Fruit fly (Drosophila melanogaster) whole organism, adult: ENCODE data around the gene Ciz1.

ENCODE experiments used
- CG11617 ChIP-seq: fragments of 200-800 bp; sonication (Bioruptor generic); optimal IDR thresholded peaks from 2 replicates; lab custom pipeline; 2017; ENCODE audit warnings: mild to moderate bottlenecking, missing biosample characterization, missing genetic modification reagents, missing genetic modification characterization
- CG12768 ChIP-seq: fragments of 200-800 bp; sonication (Bioruptor generic); optimal IDR thresholded peaks from 2 replicates; lab custom pipeline; 2017; ENCODE audit warnings: missing biosample characterization, missing genetic modification characterization, mild to moderate bottlenecking, moderate library complexity, missing genetic modification reagents
- CG14711 ChIP-seq: fragments of 200-800 bp; sonication (Bioruptor generic); optimal IDR thresholded peaks from 2 replicates; lab custom pipeline; 2018; ENCODE audit warnings: missing biosample characterization, mild to moderate bottlenecking, missing genetic modification characterization, moderate library complexity
- CG1620 ChIP-seq: fragments of 200-800 bp; sonication (Bioruptor generic); optimal IDR thresholded peaks from 2 replicates; lab custom pipeline; 2016; ENCODE audit warnings: missing biosample characterization, missing genetic modification characterization
- CG33017 ChIP-seq: fragments of 200-800 bp; sonication (Bioruptor generic); optimal IDR thresholded peaks from 2 replicates; lab custom pipeline; 2018; ENCODE audit warnings: missing biosample characterization, mild to moderate bottlenecking, missing genetic modification characterization, moderate library complexity
- CG5204 ChIP-seq: fragments of 200-800 bp; sonication (Bioruptor generic); optimal IDR thresholded peaks from 2 replicates; lab custom pipeline; 2016; ENCODE audit warnings: missing biosample characterization, missing genetic modification characterization
- CG7045 ChIP-seq: fragments of 200-800 bp; sonication (Bioruptor generic); optimal IDR thresholded peaks from 2 replicates; lab custom pipeline; 2017; ENCODE audit warnings: missing biosample characterization, mild to moderate bottlenecking, missing genetic modification characterization
- CG7101 ChIP-seq: fragments of 200-800 bp; sonication (Bioruptor generic); optimal IDR thresholded peaks from 2 replicates; lab custom pipeline; 2018; ENCODE audit warnings: missing biosample characterization, mild to moderate bottlenecking, missing genetic modification characterization, moderate library complexity
- Clk ChIP-seq: fragments of 200-800 bp; sonication (Bioruptor generic); optimal IDR thresholded peaks from 2 replicates; lab custom pipeline; 2017; ENCODE audit warnings: missing biosample characterization, missing genetic modification characterization
- Crg-1 ChIP-seq: fragments of 200-800 bp; sonication (Bioruptor generic); optimal IDR thresholded peaks from 2 replicates; lab custom pipeline; 2016; ENCODE audit warnings: missing biosample characterization, missing genetic modification characterization
- Hr96 ChIP-seq: fragments of 200-800 bp; sonication (Bioruptor generic); optimal IDR thresholded peaks from 2 replicates; lab custom pipeline; 2016; ENCODE audit warnings: missing biosample characterization, missing genetic modification characterization
- Mnt ChIP-seq: fragments of 200-800 bp; sonication (Bioruptor generic); optimal IDR thresholded peaks from 2 replicates; lab custom pipeline; 2016; ENCODE audit warnings: missing biosample characterization, mild to moderate bottlenecking, missing genetic modification characterization
- bab1 ChIP-seq: fragments of 200-800 bp; sonication (Bioruptor generic); optimal IDR thresholded peaks from 3 replicates; lab custom pipeline; 2019; ENCODE audit warnings: missing biosample characterization, mild to moderate bottlenecking, missing genetic modification characterization, moderate library complexity
- cic ChIP-seq: fragments of 200-800 bp; sonication (Bioruptor generic); optimal IDR thresholded peaks from 2 replicates; lab custom pipeline; 2017; ENCODE audit warnings: missing biosample characterization, mild to moderate bottlenecking, missing genetic modification characterization, moderate library complexity
- cnc ChIP-seq, 2 experiments: fragments of >200 bp; optimal IDR thresholded peaks; 2 replicates each; lab custom pipeline; 2017
- kay ChIP-seq: fragments of 200-800 bp; sonication (Bioruptor generic); peaks from one replicate; lab custom pipeline; 2016; ENCODE audit warnings: missing biosample characterization, missing genetic modification characterization, borderline replicate concordance
- ovo ChIP-seq: fragments of 200-800 bp; sonication (Bioruptor generic); optimal IDR thresholded peaks from 2 replicates; lab custom pipeline; 2016; ENCODE audit warnings: missing biosample characterization, missing genetic modification characterization
- pad ChIP-seq: fragments of 200-800 bp; sonication (Bioruptor generic); optimal IDR thresholded peaks from 3 replicates; lab custom pipeline; 2017; ENCODE audit warnings: missing biosample characterization, missing genetic modification characterization, mild to moderate bottlenecking, moderate library complexity, missing genetic modification reagents
- tj ChIP-seq: fragments of 200-800 bp; sonication (Bioruptor generic); optimal IDR thresholded peaks from 3 replicates; lab custom pipeline; 2017; ENCODE audit warnings: missing biosample characterization, mild to moderate bottlenecking, missing genetic modification characterization, moderate library complexity
- toe ChIP-seq: fragments of 200-800 bp; sonication (Bioruptor generic); optimal IDR thresholded peaks from 2 replicates; lab custom pipeline; 2016; ENCODE audit warnings: missing biosample characterization, missing genetic modification characterization

Gene Ciz1

dm6 chr3L:9888630-9889130 is 24.2 kb downstream of the Ciz1 start, which contains the start of the genes Taf2 and CalpB:
Taf2 (minus strand) TSS chr3L:9888683.
CalpB (plus strand) TSS chr3L:9888762.
- TF ChIP-seq cic: peak; percentile 21
- TF ChIP-seq ovo (GFP tag; lab: Kevin White, UChicago): peak; percentile 36
- peak; percentile 56 for TF ChIP-seq CG5204 (GFP tag; lab: Kevin White, UChicago)
- TF ChIP-seq CG7045 (GFP tag; lab: Kevin White, UChicago): peak; percentile 85
- peak; percentile 92 for TF ChIP-seq CG33017 (tag; lab: Kevin White, UChicago)
- peak; percentile 38 for TF ChIP-seq Hr96 (GFP tag; lab: Kevin White, UChicago)
- TF ChIP-seq Crg-1 (GFP tag; lab: Kevin White, UChicago): peak; percentile 57
- TF ChIP-seq bab1 (GFP tag; lab: Kevin White, UChicago): peak; percentile 83
- TF ChIP-seq toe (GFP tag; lab: Kevin White, UChicago): peak; percentile 4
- peak; percentile 5 for TF ChIP-seq CG1620
- peak; percentile 92 for TF ChIP-seq CG7101 (tag; lab: Kevin White, UChicago)
- peak; percentile 91 for TF ChIP-seq tj (GFP tag; lab: Kevin White, UChicago)
- TF ChIP-seq kay: no peak
- TF ChIP-seq cnc (optimal IDR thresholded peaks at IDR 0.05; lab: Kevin White, UChicago): no peak
- TF ChIP-seq CG14711 (tag; lab: Kevin White, UChicago): peak; percentile 97
- TF ChIP-seq CG11617 (GFP tag; lab: Kevin White, UChicago): peak; percentile 82
- no peak for TF ChIP-seq Mnt (GFP tag; lab: Kevin White, UChicago)
- peak; percentile 73 for TF ChIP-seq CG12768 (GFP tag; lab: Kevin White, UChicago)
- TF ChIP-seq Clk (GFP tag; lab: Kevin White, UChicago): peak; percentile 48
- TF ChIP-seq pad (GFP tag; lab: Kevin White, UChicago): peak; percentile 64

DNA sequence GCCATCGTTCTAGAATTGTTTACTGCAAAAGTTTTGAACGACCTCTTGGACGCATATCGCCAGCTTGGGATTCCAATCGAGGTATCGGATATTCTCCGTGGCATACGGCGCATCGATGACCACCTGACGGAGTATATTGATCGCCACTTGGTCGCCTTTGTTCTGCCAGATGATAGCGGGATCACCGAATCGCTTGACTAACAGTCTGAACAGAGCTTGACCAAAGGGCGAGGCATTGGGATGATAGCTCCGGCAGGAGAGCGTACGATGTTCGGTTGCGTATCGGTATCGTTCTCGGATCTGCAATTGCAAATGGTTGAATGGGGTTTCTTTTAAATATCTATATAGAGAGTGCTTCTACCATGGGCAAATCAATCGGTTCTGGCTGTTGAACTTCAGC is 29.5 kb downstream of the Ciz1 start:
- TF ChIP-seq Hr96 (GFP tag; lab: Kevin White, UChicago): no peak
- TF ChIP-seq CG7045 (GFP tag; lab: Kevin White, UChicago): no peak
- no peak for TF ChIP-seq CG12768 (GFP tag; lab: Kevin White, UChicago)
- no peak for TF ChIP-seq Mnt (GFP tag; lab: Kevin White, UChicago)
- no peak for TF ChIP-seq CG14711 (tag; lab: Kevin White, UChicago)
- no peak for TF ChIP-seq Clk (GFP tag; lab: Kevin White, UChicago)

DNA sequence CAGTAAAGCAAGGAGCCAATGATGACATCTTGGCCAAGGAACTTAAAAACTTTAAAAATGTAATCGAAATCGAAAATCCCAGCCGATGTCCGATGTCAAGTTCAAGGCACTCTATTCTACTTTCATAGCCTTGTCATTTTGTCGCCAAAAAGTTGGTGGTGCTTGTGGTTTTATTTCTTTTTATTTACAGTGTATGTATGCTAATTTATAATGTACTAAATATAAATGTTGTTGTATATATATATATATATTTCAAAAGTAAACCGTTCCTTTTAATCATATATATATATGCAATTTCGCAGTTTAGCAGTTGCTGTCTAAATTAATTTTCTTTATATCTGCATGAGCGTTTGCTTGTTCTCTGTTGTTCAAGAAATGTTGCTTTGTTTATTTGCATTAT is 30.2 kb downstream of the Ciz1 start, which contains the start of the genes CG6709 and Hez:
TSS of gene CG6709 (minus strand) at position 101 of the 400 bp plus-strand sequence.
TSS of gene Hez (minus strand) at position 101 of the 400 bp plus-strand sequence.
- TF ChIP-seq kay: peak; percentile 85
- no peak for TF ChIP-seq CG5204 (GFP tag; lab: Kevin White, UChicago)

DNA sequence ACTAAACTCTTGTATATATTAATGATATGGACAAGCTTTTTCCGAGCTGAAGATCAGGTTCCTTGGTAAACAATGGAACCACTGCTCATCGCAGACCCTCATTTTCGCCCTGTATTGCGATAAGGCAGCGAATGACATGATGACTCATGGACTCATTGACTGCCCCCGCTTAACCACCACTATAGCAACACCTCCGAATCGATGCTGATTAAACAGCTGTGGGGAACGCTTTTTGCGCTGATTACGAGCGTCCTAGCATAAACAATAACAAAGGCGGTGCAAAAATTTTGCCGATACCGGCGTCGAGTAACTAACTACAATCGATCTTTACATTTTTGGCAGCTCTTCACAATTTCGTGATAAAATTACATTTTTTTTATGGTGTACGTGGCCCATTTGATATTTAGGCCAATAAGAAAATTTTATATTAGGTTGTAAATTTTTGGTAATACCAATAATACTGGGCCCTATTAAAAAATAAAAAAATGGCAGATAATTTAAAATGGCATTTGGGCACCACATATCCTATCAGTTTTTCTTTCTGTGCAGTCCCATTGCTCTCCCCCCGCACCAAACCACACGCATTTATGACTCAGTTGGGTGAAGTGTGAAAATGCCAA is 32.8 kb downstream of the Ciz1 start:
- TF ChIP-seq CG1620 (no peak), kay (peak; percentile 94), tj (GFP tag; lab: Kevin White, UChicago) (peak; percentile 8), cic (peak; percentile 70)

DNA sequence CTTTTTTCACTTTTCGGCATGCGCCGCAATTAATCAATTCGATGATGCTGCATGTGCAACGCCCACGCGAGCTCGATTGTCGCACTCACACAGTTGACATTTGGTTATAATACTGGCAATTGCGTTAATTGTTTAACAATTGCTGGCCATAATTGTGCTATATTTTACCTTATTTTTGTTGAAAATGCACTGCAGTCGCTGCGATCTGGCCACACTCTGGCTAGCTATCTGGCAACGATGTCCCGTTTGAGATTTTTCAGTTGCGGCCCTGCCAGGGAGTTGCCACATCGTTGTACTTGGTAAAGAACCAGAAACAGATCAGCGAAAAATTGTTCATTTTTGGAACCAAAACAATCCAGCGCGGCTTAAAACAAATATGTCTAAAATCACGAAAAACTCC is 33.9 kb downstream of the Ciz1 start, which contains the start of the genes CG6707 and CG46387:
TSS of gene CG6707 (minus strand) at position 221 of the 400 bp plus-strand sequence.
TSS of gene CG46387 (plus strand) at position 272 of the 400 bp plus-strand sequence.
- TF ChIP-seq bab1 (GFP tag; lab: Kevin White, UChicago) (no peak), Mnt (GFP tag; lab: Kevin White, UChicago) (peak; percentile 49), CG7045 (GFP tag; lab: Kevin White, UChicago) (peak; percentile 9), Crg-1 (GFP tag; lab: Kevin White, UChicago) (peak; percentile 34), ovo (GFP tag; lab: Kevin White, UChicago) (no peak), tj (GFP tag; lab: Kevin White, UChicago) (peak; percentile 23), cic (no peak), toe (GFP tag; lab: Kevin White, UChicago) (peak; percentile 44), CG1620 (peak; percentile 25), CG14711 (tag; lab: Kevin White, UChicago) (no peak), CG12768 (GFP tag; lab: Kevin White, UChicago) (no peak)

- peak; percentile 32 for TF ChIP-seq CG14711 (tag; lab: Kevin White, UChicago)
- TF ChIP-seq cic: peak; percentile 32
- no peak for TF ChIP-seq kay
- TF ChIP-seq CG1620: peak; percentile 65
- peak; percentile 3 for TF ChIP-seq ovo (GFP tag; lab: Kevin White, UChicago)
- TF ChIP-seq toe (GFP tag; lab: Kevin White, UChicago): peak; percentile 64
- TF ChIP-seq Clk (GFP tag; lab: Kevin White, UChicago): peak; percentile 10
- TF ChIP-seq CG7045 (GFP tag; lab: Kevin White, UChicago): no peak
- peak; percentile 43 for TF ChIP-seq pad (GFP tag; lab: Kevin White, UChicago)
- peak; percentile 50 for TF ChIP-seq Crg-1 (GFP tag; lab: Kevin White, UChicago)
- TF ChIP-seq CG11617 (GFP tag; lab: Kevin White, UChicago): no peak
- TF ChIP-seq Mnt (GFP tag; lab: Kevin White, UChicago): peak; percentile 0
- TF ChIP-seq tj (GFP tag; lab: Kevin White, UChicago): no peak
- TF ChIP-seq CG12768 (GFP tag; lab: Kevin White, UChicago): peak; percentile 29
- peak; percentile 67 for TF ChIP-seq Hr96 (GFP tag; lab: Kevin White, UChicago)
- peak; percentile 61 for TF ChIP-seq CG33017 (tag; lab: Kevin White, UChicago)
- no peak for TF ChIP-seq cnc (optimal IDR thresholded peaks at IDR 0.05; lab: Kevin White, UChicago)
- TF ChIP-seq CG5204 (GFP tag; lab: Kevin White, UChicago): peak; percentile 60
- peak; percentile 53 for TF ChIP-seq CG7101 (tag; lab: Kevin White, UChicago)
- TF ChIP-seq bab1 (GFP tag; lab: Kevin White, UChicago): no peak
These were observed 34.7 kb downstream of the Ciz1 start, which contains the start of gene nudE for dm6 chr3L:9899046-9899659. nudE (plus strand) TSS chr3L:9899241.
